Fruit fly (Drosophila melanogaster) S2 (cell line): ENCODE results near the gene CG34043.

Experiments
- CG8478 ChIP-seq: fragments of >200 bp; optimal IDR thresholded peaks from 2 replicates; lab custom pipeline; 2018
- CTCF ChIP-seq, 2 experiments: fragments of >200 bp; optimal IDR thresholded peaks; 2 replicates each; lab custom pipeline; 2018

dm6 chr2L:10276436-10276835 lies 4.2 kb downstream of the CG34043 start:
- TF ChIP-seq CTCF (optimal IDR thresholded peaks at IDR 0.05; lab: Kevin White, UChicago) (no peak), CG8478 (lab: Kevin White, UChicago) (no peak)
